Worm (Caenorhabditis elegans) whole organism, L1 larva: ENCODE results near the gene srh-21.

ENCODE experiments used
- elt-2 ChIP-seq: sonication (generic microtip); optimal IDR thresholded peaks from 2 replicates; lab custom pipeline; 2016; ENCODE audit warnings: missing genetic modification characterization, mild to moderate bottlenecking, inconsistent platforms, missing compliant biosample characterization, missing genetic modification reagents
- vab-15 ChIP-seq: sonication (generic microtip); optimal IDR thresholded peaks from 2 replicates; lab custom pipeline; 2017; ENCODE audit warnings: missing genotype, mild to moderate bottlenecking, missing genetic modification characterization, missing compliant biosample characterization

- TF ChIP-seq vab-15 (tag; lab: Kevin White, UChicago) = no peak
- TF ChIP-seq elt-2 (tag; lab: Kevin White, UChicago) = no peak
Observed at ce11 chrV:4956529-4956928, 30.1 kb downstream of the srh-21 start, which contains the start of gene str-208.
